Worm (Caenorhabditis elegans) whole organism, L4 larva: ENCODE results near the gene T01H3.2.

Source experiments
- F10B5.3 ChIP-seq: sonication (generic microtip); optimal IDR thresholded peaks from 2 replicates; lab custom pipeline; 2016; ENCODE audit warnings: mild to moderate bottlenecking, missing genetic modification characterization, missing compliant biosample characterization
- T20F7.1 ChIP-seq: fragments of 200-800 bp; sonication (Bioruptor generic); optimal IDR thresholded peaks from 2 replicates; lab custom pipeline; 2018; ENCODE audit warnings: mild to moderate bottlenecking, missing genetic modification characterization, missing compliant biosample characterization
- T26A8.4 ChIP-seq: fragments of 200-800 bp; sonication (Bioruptor generic); IDR thresholded peaks from 2 replicates; pipeline ENCODE4 v1.3.6; 2022; ENCODE audit warnings: missing genetic modification characterization, missing compliant biosample characterization
- Y105C5A.15 ChIP-seq: fragments of 200-800 bp; sonication (Bioruptor generic); IDR thresholded peaks from 2 replicates; pipeline ENCODE4 v1.3.6; 2022; ENCODE audit warnings: missing genetic modification characterization, missing compliant biosample characterization
- aha-1 ChIP-seq: fragments of 150-350 bp; peaks from one replicate; lab custom pipeline; 2014; ENCODE audit warnings: missing biosample characterization, missing genetic modification characterization
- arid-1 ChIP-seq: fragments of 200-800 bp; sonication (Bioruptor generic); conservative IDR thresholded peaks from 2 replicates; pipeline ENCODE4 v1.3.6; 2022; ENCODE audit warnings: missing genetic modification reagents, missing genetic modification characterization, missing compliant biosample characterization
- ceh-44 ChIP-seq: fragments of 200-800 bp; sonication (Bioruptor generic); IDR thresholded peaks from 2 replicates; pipeline ENCODE4 v1.3.6; 2022; ENCODE audit warnings: missing genetic modification reagents, missing genetic modification characterization, missing compliant biosample characterization
- daf-16 ChIP-seq, 3 experiments: sonication (generic microtip); optimal IDR thresholded peaks; 2 replicates each; lab custom pipeline; 2016 to 2017; ENCODE audit warnings: missing genetic modification characterization in 3 of 3, missing genetic modification reagents in 3 of 3, mild to moderate bottlenecking in 2 of 3, missing compliant biosample characterization in 2 of 3, missing biosample characterization in 1 of 3, moderate library complexity in 1 of 3
- dpl-1 ChIP-seq: fragments of 150-350 bp; optimal IDR thresholded peaks from 2 replicates; lab custom pipeline; 2014; ENCODE audit warnings: missing biosample characterization, missing genetic modification reagents, missing genetic modification characterization
- duxl-1 ChIP-seq: sonication (generic microtip); optimal IDR thresholded peaks from 2 replicates; lab custom pipeline; 2016; ENCODE audit warnings: mild to moderate bottlenecking, missing genetic modification characterization, moderate library complexity, missing compliant biosample characterization; ENCODE audit not compliant: poor library complexity
- dve-1 ChIP-seq: sonication (generic microtip); optimal IDR thresholded peaks from 2 replicates; lab custom pipeline; 2017; ENCODE audit warnings: antibody characterized with exemption, mild to moderate bottlenecking, missing genetic modification characterization, missing compliant biosample characterization; ENCODE audit not compliant: insufficient read depth
- hlh-30 ChIP-seq: sonication (generic microtip); optimal IDR thresholded peaks from 2 replicates; lab custom pipeline; 2017; ENCODE audit warnings: antibody characterized with exemption, mild to moderate bottlenecking, missing genetic modification characterization, missing compliant biosample characterization; ENCODE audit not compliant: insufficient read depth
- jun-1 ChIP-seq: fragments of 150-350 bp; optimal IDR thresholded peaks from 2 replicates; lab custom pipeline; 2014; ENCODE audit warnings: missing biosample characterization, missing genetic modification reagents, missing genetic modification characterization
- lin-1 ChIP-seq: fragments of 200-800 bp; sonication (Bioruptor generic); IDR thresholded peaks from 2 replicates; pipeline ENCODE4 v1.3.6; 2022; ENCODE audit warnings: missing genetic modification reagents, missing genetic modification characterization, missing compliant biosample characterization
- lin-13 ChIP-seq: fragments of 150-350 bp; optimal IDR thresholded peaks from 2 replicates; lab custom pipeline; 2014; ENCODE audit warnings: missing biosample characterization, missing genetic modification reagents, missing genetic modification characterization
- lin-29 ChIP-seq: fragments of 200-800 bp; sonication (Bioruptor generic); IDR thresholded peaks from 2 replicates; pipeline ENCODE4 v1.3.6; 2022; ENCODE audit warnings: missing genetic modification reagents, missing genetic modification characterization, missing compliant biosample characterization
- lin-38 ChIP-seq: fragments of 200-800 bp; sonication (Bioruptor generic); IDR thresholded peaks from 2 replicates; pipeline ENCODE4 v1.3.6; 2022; ENCODE audit warnings: missing genetic modification reagents, missing genetic modification characterization, missing compliant biosample characterization
- lin-39 ChIP-seq: fragments of 150-350 bp; optimal IDR thresholded peaks from 2 replicates; lab custom pipeline; 2014; ENCODE audit warnings: missing biosample characterization, missing genetic modification reagents, missing genetic modification characterization
- lsy-2 ChIP-seq, 2 experiments: fragments of 150-350 bp in 1 of 2; sonication (generic microtip) in 1 of 2; optimal IDR thresholded peaks; 2 replicates each; lab custom pipeline; 2014 to 2017; ENCODE audit warnings: missing biosample characterization in 2 of 2, missing genetic modification characterization in 2 of 2
- mep-1 ChIP-seq: fragments of 150-350 bp; sonication (generic microtip); optimal IDR thresholded peaks from 3 replicates; lab custom pipeline; 2014; ENCODE audit warnings: missing biosample characterization, missing genetic modification characterization
- mes-2 ChIP-seq: sonication (generic microtip); optimal IDR thresholded peaks from 2 replicates; lab custom pipeline; 2016; ENCODE audit warnings: missing genotype, mild to moderate bottlenecking, missing genetic modification characterization, missing compliant biosample characterization; ENCODE audit not compliant: poor library complexity, severe bottlenecking
- nhr-76 ChIP-seq: fragments of 150-350 bp; optimal IDR thresholded peaks from 2 replicates; lab custom pipeline; 2014; ENCODE audit warnings: missing biosample characterization, missing genetic modification characterization
- saeg-2 ChIP-seq: fragments of 200-800 bp; sonication (Bioruptor generic); IDR thresholded peaks from 2 replicates; pipeline ENCODE4 v1.3.6; 2022; ENCODE audit warnings: missing genetic modification reagents, missing genetic modification characterization, missing compliant biosample characterization
- skn-1 ChIP-seq: fragments of 150-350 bp; optimal IDR thresholded peaks from 2 replicates; lab custom pipeline; 2014; ENCODE audit warnings: missing biosample characterization, missing genetic modification characterization
- snpc-4 ChIP-seq: fragments of 150-350 bp; optimal IDR thresholded peaks from 2 replicates; lab custom pipeline; 2014; ENCODE audit warnings: missing biosample characterization, missing genetic modification characterization
- unc-130 ChIP-seq: sonication (generic microtip); optimal IDR thresholded peaks from 2 replicates; lab custom pipeline; 2016; ENCODE audit warnings: missing genetic modification reagents, missing genetic modification characterization, missing compliant biosample characterization
- unc-62 ChIP-seq, 3 experiments: fragments of 150-350 bp in 1 of 3; sonication (generic microtip); optimal IDR thresholded peaks in 2 of 3; peaks in 1 of 3; 1 replicate in 1 of 3; 2 replicates in 2 of 3; lab custom pipeline; 2014 to 2017; ENCODE audit warnings: missing biosample characterization in 3 of 3, missing genetic modification characterization in 3 of 3, missing genetic modification reagents in 3 of 3, missing genotype in 1 of 3
- vab-7 ChIP-seq: fragments of 200-800 bp; sonication (Bioruptor generic); IDR thresholded peaks from 2 replicates; pipeline ENCODE4 v1.3.6; 2022; ENCODE audit warnings: missing genetic modification reagents, missing genetic modification characterization, missing compliant biosample characterization
- zag-1 ChIP-seq: fragments of 150-350 bp; optimal IDR thresholded peaks from 2 replicates; lab custom pipeline; 2014; ENCODE audit warnings: missing biosample characterization, missing genetic modification characterization
- ztf-11 ChIP-seq: fragments of 150-350 bp; optimal IDR thresholded peaks from 2 replicates; lab custom pipeline; 2014; ENCODE audit warnings: missing biosample characterization, missing genetic modification characterization

Gene T01H3.2

ce11 chrII:7870632-7871031 is 7.2 kb downstream of the T01H3.2 start (continued):
- no peak for TF ChIP-seq ztf-11 (tag; lab: Kevin White, UChicago)
- TF ChIP-seq saeg-2 (GFP tag; lab: Robert Waterston, UW), result no peak
- TF ChIP-seq mes-2 (tag; lab: Kevin White, UChicago), result peak; percentile 54
- TF ChIP-seq lin-13 (GFP tag; lab: Kevin White, UChicago), result peak; percentile 20
- TF ChIP-seq unc-130 (GFP tag; lab: Kevin White, UChicago), result no peak
- TF ChIP-seq, all 104 proteins: peak for 20

- TF ChIP-seq lin-39 (tag; lab: Kevin White, UChicago) (no peak), aha-1 (tag; lab: Kevin White, UChicago) (peak; percentile 64), T20F7.1 (GFP tag; lab: Kevin White, UChicago) (no peak), vab-7 (GFP tag; lab: Robert Waterston, UW) (no peak)
Observed at ce11 chrII:7870062-7870461, 7.7 kb downstream of the T01H3.2 start, which contains the start of gene ztf-17. Gene ztf-17, minus strand, starts transcription at chrII:7870162.

DNA sequence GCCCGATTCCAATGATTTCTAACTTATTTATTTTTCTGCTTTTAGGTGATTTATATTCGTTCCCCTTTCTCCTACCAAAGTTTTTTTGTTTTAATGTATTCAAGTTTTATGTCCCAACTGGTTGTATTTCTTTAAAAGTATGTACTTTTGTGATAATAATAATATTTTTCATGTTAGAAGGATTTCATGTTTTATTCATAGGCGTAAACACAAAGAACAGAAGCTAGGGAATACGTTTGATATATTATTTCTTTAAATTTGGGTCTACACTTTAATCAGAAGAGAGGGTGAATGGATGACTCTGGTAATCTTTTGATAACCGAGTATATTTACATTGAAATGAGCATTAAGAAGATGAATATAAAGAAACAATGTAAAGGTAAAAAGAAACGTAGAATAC is 11.7 kb downstream of the T01H3.2 start:
- peak in 1 of 2 experiments; percentile 33 for TF ChIP-seq daf-16 (GFP tag; optimal IDR thresholded peaks at IDR 0.05; lab: Kevin White, UChicago)
- no peak for TF ChIP-seq daf-16 (tag; optimal IDR thresholded peaks at IDR 0.05; lab: Kevin White, UChicago)
- TF ChIP-seq Y105C5A.15 (GFP tag; lab: Robert Waterston, UW), result peak; percentile 28; the same call in 1 of the 2 replicates
- peak; percentile 0 for TF ChIP-seq duxl-1 (tag; lab: Kevin White, UChicago)
- 0 out of 2 replicates have a peak, but pooled peaks have one; percentile 11 for TF ChIP-seq arid-1 (GFP tag; lab: Robert Waterston, UW)
- TF ChIP-seq mep-1, result peak; percentile 12
- no peak for TF ChIP-seq zag-1 (tag; lab: Kevin White, UChicago)
- TF ChIP-seq unc-130 (GFP tag; lab: Kevin White, UChicago), result peak; percentile 40
- peak; percentile 20 for TF ChIP-seq T20F7.1 (GFP tag; lab: Kevin White, UChicago)
- peak in 1 of 2 experiments; percentile 8 for TF ChIP-seq lsy-2 (tag; optimal IDR thresholded peaks at IDR 0.05; lab: Kevin White, UChicago)
- no peak for TF ChIP-seq lin-29
- TF ChIP-seq lin-38 (GFP tag; lab: Robert Waterston, UW), result peak; percentile 46
- TF ChIP-seq F10B5.3 (tag; lab: Kevin White, UChicago), result peak; percentile 9
- TF ChIP-seq ceh-44 (GFP tag; lab: Robert Waterston, UW), result no peak

DNA sequence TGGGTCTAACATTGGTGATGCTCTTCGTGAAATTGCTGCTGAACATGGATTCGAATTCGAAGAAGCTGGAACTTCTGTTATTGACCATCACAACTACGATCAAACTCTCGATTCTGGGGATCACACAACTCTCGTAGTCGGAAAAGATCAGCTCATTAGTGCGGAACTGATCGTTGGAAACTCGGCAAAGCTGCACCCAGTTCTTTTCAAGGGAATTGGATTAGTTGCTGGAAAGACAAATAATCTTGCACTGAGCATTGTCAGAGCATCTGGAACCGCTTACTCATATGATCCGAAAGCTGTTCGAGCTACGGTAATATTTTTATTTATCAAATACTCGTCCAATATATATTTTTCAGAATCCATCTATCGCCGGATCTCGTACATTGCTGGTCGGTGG is 12.9 kb downstream of the T01H3.2 start:
- TF ChIP-seq snpc-4 (no peak), unc-62 (GFP tag; optimal IDR thresholded peaks at IDR 0.05 in 1 of 2; lab: Kevin White, UChicago) (peak in 1 of 2 experiments; percentile 50), unc-62 (tag; optimal IDR thresholded peaks at IDR 0.05; lab: Kevin White, UChicago) (no peak), aha-1 (tag; lab: Kevin White, UChicago) (peak; percentile 66), skn-1 (tag; lab: Kevin White, UChicago) (no peak)

- TF ChIP-seq T26A8.4 (GFP tag; lab: Robert Waterston, UW) (no peak), lin-38 (GFP tag; lab: Robert Waterston, UW) (peak; percentile 14; the same call in 1 of the 2 replicates), dpl-1 (peak; percentile 26), lsy-2 (tag; optimal IDR thresholded peaks at IDR 0.05; lab: Kevin White, UChicago) (peak in 1 of 2 experiments; percentile 82), hlh-30 (tag; lab: Kevin White, UChicago) (peak; percentile 2), T20F7.1 (GFP tag; lab: Kevin White, UChicago) (peak; percentile 43), lin-1 (GFP tag; lab: Robert Waterston, UW) (no peak), mes-2 (tag; lab: Kevin White, UChicago) (peak; percentile 55), daf-16 (GFP tag; optimal IDR thresholded peaks at IDR 0.05; lab: Kevin White, UChicago) (no peak), daf-16 (tag; optimal IDR thresholded peaks at IDR 0.05; lab: Kevin White, UChicago) (peak; percentile 72), jun-1 (no peak), nhr-76 (tag; lab: Kevin White, UChicago) (no peak), F10B5.3 (tag; lab: Kevin White, UChicago) (no peak), dve-1 (tag; lab: Kevin White, UChicago) (peak; percentile 10), arid-1 (GFP tag; lab: Robert Waterston, UW) (no peak)
Observed at ce11 chrII:7864207-7864606, 13.6 kb downstream of the T01H3.2 start, which contains the start of gene ostb-1. Gene ostb-1, plus strand, starts transcription at chrII:7864507.
